Worm (Caenorhabditis elegans) whole organism, early embryonic: Measurements from ENCODE around the gene mks-1.

Source experiments
- B0310.2 ChIP-seq: sonication (generic microtip); optimal IDR thresholded peaks from 2 replicates; lab custom pipeline; 2016; ENCODE audit warnings: mild to moderate bottlenecking, missing genetic modification characterization, missing compliant biosample characterization
- aly-1 ChIP-seq: sonication (generic microtip); optimal IDR thresholded peaks from 2 replicates; lab custom pipeline; 2016; ENCODE audit warnings: missing genetic modification characterization, missing compliant biosample characterization
- ama-1 ChIP-seq: fragments of 150-350 bp; optimal IDR thresholded peaks from 2 replicates; lab custom pipeline; 2014
- tbx-37 ChIP-seq: fragments of 200-800 bp; sonication (Bioruptor generic); conservative IDR thresholded peaks from 2 replicates; pipeline ENCODE4 v1.3.6; 2022; ENCODE audit warnings: missing genetic modification reagents, missing genetic modification characterization, missing compliant biosample characterization

DNA sequence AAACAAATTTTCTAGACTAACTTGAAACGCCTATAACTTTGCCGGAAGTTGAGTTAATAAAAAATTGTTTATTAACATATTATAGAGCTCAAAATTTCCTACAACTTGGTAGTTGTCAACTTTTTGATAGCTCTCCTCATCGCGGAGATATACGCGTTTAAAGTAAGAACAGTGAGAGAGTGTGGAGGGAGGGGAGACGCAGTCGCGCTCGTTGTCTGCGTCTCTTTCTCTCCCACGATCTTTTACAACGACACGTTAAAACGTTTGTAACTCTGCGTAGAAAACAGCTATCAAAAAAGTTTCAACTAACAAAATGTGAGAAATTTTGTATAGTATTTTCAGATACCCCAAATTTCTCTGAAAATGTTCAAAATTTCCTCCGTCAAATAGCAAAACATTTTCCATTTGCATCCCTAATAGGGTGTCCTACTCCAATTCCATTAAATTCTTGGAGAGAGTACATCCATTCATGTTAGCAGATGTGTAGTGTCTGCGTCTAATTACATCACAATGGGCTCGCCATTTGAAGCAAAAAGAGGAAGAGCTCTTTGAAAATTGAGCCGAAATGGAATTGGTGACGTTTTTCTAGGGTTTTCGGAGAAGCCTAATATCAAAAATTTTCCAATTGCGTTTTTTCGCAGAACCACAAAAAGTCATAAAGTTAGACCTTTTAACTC, 49.6 kb upstream of the mks-1 start:
- TF ChIP-seq tbx-37 (GFP tag; lab: Robert Waterston, UW) (no peak), ama-1 (no peak), aly-1 (tag; lab: Kevin White, UChicago) (no peak), B0310.2 (tag; lab: Kevin White, UChicago) (no peak)
